Fruit fly (Drosophila melanogaster) whole organism, embryonic: ENCODE data around the gene Txl.

Experiments used
- Ada2b ChIP-seq: fragments of 200-800 bp; sonication (Bioruptor generic); IDR thresholded peaks from 2 replicates; pipeline ENCODE4 v1.3.6; 2022; ENCODE audit warnings: missing biosample characterization, missing genetic modification characterization
- Awh ChIP-seq: fragments of 200-800 bp; sonication (Bioruptor generic); IDR thresholded peaks from 2 replicates; pipeline ENCODE4, ENCODE4 v1.3.6; 2022; ENCODE audit warnings: missing biosample characterization, missing genetic modification characterization
- CG11560 ChIP-seq: fragments of 200-800 bp; sonication (Bioruptor generic); IDR thresholded peaks from 3 replicates; pipeline ENCODE4 v1.3.6; 2022; ENCODE audit warnings: missing biosample characterization, missing genetic modification characterization
- CG12104 ChIP-seq: fragments of 200-800 bp; sonication (Bioruptor generic); optimal IDR thresholded peaks from 3 replicates; lab custom pipeline; 2016; ENCODE audit warnings: missing biosample characterization, missing genetic modification characterization
- CG12236 ChIP-seq: fragments of 200-800 bp; sonication (Bioruptor generic); optimal IDR thresholded peaks from 2 replicates; lab custom pipeline; 2016; ENCODE audit warnings: missing biosample characterization, missing genetic modification characterization
- CG12769 ChIP-seq: fragments of 200-800 bp; sonication (Bioruptor generic); optimal IDR thresholded peaks from 2 replicates; lab custom pipeline; 2019; ENCODE audit warnings: missing biosample characterization, mild to moderate bottlenecking, missing genetic modification characterization, moderate library complexity
- CG15269 ChIP-seq: fragments of 200-800 bp; sonication (Bioruptor generic); optimal IDR thresholded peaks from 2 replicates; lab custom pipeline; 2018; ENCODE audit warnings: missing biosample characterization, mild to moderate bottlenecking, missing genetic modification characterization, moderate library complexity
- CG17328 ChIP-seq: fragments of 200-800 bp; sonication (Bioruptor generic); IDR thresholded peaks from 2 replicates; pipeline ENCODE4 v1.3.6; 2022; ENCODE audit warnings: missing biosample characterization, missing genetic modification characterization
- CG17612 ChIP-seq: fragments of 200-800 bp; sonication (Bioruptor generic); IDR thresholded peaks from 2 replicates; pipeline ENCODE4 v1.3.6; 2022; ENCODE audit warnings: missing biosample characterization, missing genetic modification characterization
- CG2120 ChIP-seq: fragments of 200-800 bp; sonication (Bioruptor generic); optimal IDR thresholded peaks from 3 replicates; lab custom pipeline; 2016; ENCODE audit warnings: missing biosample characterization, missing genetic modification characterization
- CG32772 ChIP-seq: fragments of 200-800 bp; sonication (Bioruptor generic); IDR thresholded peaks from 2 replicates; pipeline ENCODE4 v1.3.6; 2022; ENCODE audit warnings: missing biosample characterization, missing genetic modification characterization
- CG33213 ChIP-seq: fragments of 200-800 bp; sonication (Bioruptor generic); optimal IDR thresholded peaks from 3 replicates; lab custom pipeline; 2016; ENCODE audit warnings: missing biosample characterization, missing genetic modification characterization
- CG3847 ChIP-seq: fragments of 200-800 bp; sonication (Bioruptor generic); IDR thresholded peaks from 2 replicates; pipeline ENCODE4 v1.3.6; 2022; ENCODE audit warnings: missing biosample characterization, missing genetic modification characterization
- CG42726 ChIP-seq: fragments of 200-800 bp; sonication (Bioruptor generic); IDR thresholded peaks from 2 replicates; pipeline ENCODE4 v1.3.6; 2022; ENCODE audit warnings: missing biosample characterization, missing genetic modification characterization; ENCODE audit not compliant: partially characterized antibody
- CG4328 ChIP-seq: fragments of 200-800 bp; sonication (Bioruptor generic); optimal IDR thresholded peaks from 3 replicates; lab custom pipeline; 2017; ENCODE audit warnings: missing biosample characterization, missing genetic modification reagents, missing genetic modification characterization
- CG7271 ChIP-seq: fragments of 200-800 bp; sonication (Bioruptor generic); optimal IDR thresholded peaks from 2 replicates; lab custom pipeline; 2018; ENCODE audit warnings: missing biosample characterization, mild to moderate bottlenecking, missing genetic modification characterization, moderate library complexity
- CG7839 ChIP-seq: fragments of 200-800 bp; sonication (Bioruptor generic); optimal IDR thresholded peaks from 3 replicates; lab custom pipeline; 2018; ENCODE audit warnings: missing biosample characterization, mild to moderate bottlenecking, missing genetic modification characterization, moderate library complexity
- CG7987 ChIP-seq: fragments of 200-800 bp; sonication (Bioruptor generic); optimal IDR thresholded peaks from 2 replicates; lab custom pipeline; 2018; ENCODE audit warnings: missing biosample characterization, mild to moderate bottlenecking, missing genetic modification characterization, moderate library complexity
- CG8388 ChIP-seq: fragments of 200-800 bp; sonication (Bioruptor generic); optimal IDR thresholded peaks from 2 replicates; lab custom pipeline; 2019; ENCODE audit warnings: missing biosample characterization, mild to moderate bottlenecking, missing genetic modification characterization, moderate library complexity
- CoRest ChIP-seq: fragments of 200-800 bp; sonication (Bioruptor generic); optimal IDR thresholded peaks from 3 replicates; lab custom pipeline; 2018; ENCODE audit warnings: missing biosample characterization, mild to moderate bottlenecking, missing genetic modification characterization, moderate library complexity
- D19B ChIP-seq: fragments of 200-800 bp; sonication (Bioruptor generic); optimal IDR thresholded peaks from 2 replicates; lab custom pipeline; 2017; ENCODE audit warnings: missing biosample characterization, mild to moderate bottlenecking, missing genetic modification characterization
- Dp ChIP-seq: fragments of 200-800 bp; sonication (Bioruptor generic); optimal IDR thresholded peaks from 2 replicates; lab custom pipeline; 2018; ENCODE audit warnings: missing biosample characterization, mild to moderate bottlenecking, missing genetic modification characterization, moderate library complexity
- E2f1 ChIP-seq: fragments of 200-800 bp; sonication (Bioruptor generic); IDR thresholded peaks from 2 replicates; pipeline ENCODE4 v1.3.6; 2022; ENCODE audit warnings: missing biosample characterization, missing genetic modification characterization
- H15 ChIP-seq: fragments of 200-800 bp; sonication (Bioruptor generic); IDR thresholded peaks from 3 replicates; pipeline ENCODE4 v1.3.6; 2022; ENCODE audit warnings: missing biosample characterization, missing genetic modification characterization
- HLH3B ChIP-seq: fragments of 200-800 bp; sonication (Bioruptor generic); IDR thresholded peaks from 2 replicates; pipeline ENCODE4 v1.3.6; 2022; ENCODE audit warnings: missing biosample characterization, missing genetic modification characterization
- HLHmδ ChIP-seq: fragments of 200-800 bp; sonication (Bioruptor generic); optimal IDR thresholded peaks from 2 replicates; lab custom pipeline; 2018; ENCODE audit warnings: missing biosample characterization, mild to moderate bottlenecking, missing genetic modification characterization, moderate library complexity
- Hr51 ChIP-seq, 2 experiments: fragments of 200-800 bp; sonication (Bioruptor generic); optimal IDR thresholded peaks; 2 replicates in 1 of 2; 3 replicates in 1 of 2; lab custom pipeline; 2016 to 2018; ENCODE audit warnings: missing biosample characterization in 2 of 2, missing genetic modification characterization in 2 of 2, mild to moderate bottlenecking in 1 of 2, moderate library complexity in 1 of 2
- NC2α ChIP-seq: fragments of 200-800 bp; sonication (Bioruptor generic); optimal IDR thresholded peaks from 2 replicates; lab custom pipeline; 2016; ENCODE audit warnings: missing biosample characterization, missing genetic modification characterization
- NC2β ChIP-seq: fragments of 200-800 bp; sonication (Bioruptor generic); optimal IDR thresholded peaks from 2 replicates; lab custom pipeline; 2016; ENCODE audit warnings: missing biosample characterization, missing genetic modification characterization
- Oli ChIP-seq: fragments of 200-800 bp; sonication (Bioruptor generic); optimal IDR thresholded peaks from 2 replicates; lab custom pipeline; 2018; ENCODE audit warnings: missing biosample characterization, mild to moderate bottlenecking, missing genetic modification characterization, moderate library complexity
- Pdp1 ChIP-seq, 2 experiments: fragments of 200-800 bp; sonication (Bioruptor generic); optimal IDR thresholded peaks; 3 replicates each; lab custom pipeline; 2016; ENCODE audit warnings: missing biosample characterization in 2 of 2, missing genetic modification characterization in 2 of 2, mild to moderate bottlenecking in 1 of 2, moderate library complexity in 1 of 2
- Rx ChIP-seq: fragments of 200-800 bp; sonication (Bioruptor generic); IDR thresholded peaks from 2 replicates; pipeline ENCODE4 v1.3.6; 2022; ENCODE audit warnings: missing biosample characterization, missing genetic modification characterization
- Sox100B ChIP-seq: fragments of 200-800 bp; sonication (Bioruptor generic); optimal IDR thresholded peaks from 3 replicates; lab custom pipeline; 2018; ENCODE audit warnings: missing biosample characterization, mild to moderate bottlenecking, missing genetic modification characterization
- TFAM ChIP-seq: fragments of 200-800 bp; sonication (Bioruptor generic); optimal IDR thresholded peaks from 2 replicates; lab custom pipeline; 2017; ENCODE audit warnings: missing biosample characterization, missing genetic modification characterization, inconsistent platforms
- Usf ChIP-seq: fragments of 200-800 bp; sonication (Bioruptor generic); optimal IDR thresholded peaks from 2 replicates; lab custom pipeline; 2017; ENCODE audit warnings: missing genotype, missing biosample characterization, missing genetic modification characterization
- al ChIP-seq: fragments of 200-800 bp; sonication (Bioruptor generic); IDR thresholded peaks from 2 replicates; pipeline ENCODE4 v1.3.6; 2022; ENCODE audit warnings: missing biosample characterization, missing genetic modification characterization
- crc ChIP-seq: fragments of 200-800 bp; sonication (Bioruptor generic); optimal IDR thresholded peaks from 2 replicates; lab custom pipeline; 2016; ENCODE audit warnings: missing biosample characterization, missing genetic modification characterization
- eve ChIP-seq, 2 experiments: fragments of >200 bp; optimal IDR thresholded peaks; 2 replicates each; lab custom pipeline; 2017; ENCODE audit warnings: missing biosample characterization in 2 of 2, missing genetic modification characterization in 2 of 2
- fd96Cb ChIP-seq: fragments of 200-800 bp; sonication (Bioruptor generic); optimal IDR thresholded peaks from 2 replicates; lab custom pipeline; 2018; ENCODE audit warnings: missing biosample characterization, mild to moderate bottlenecking, missing genetic modification characterization, moderate library complexity
- inv ChIP-seq: fragments of 200-800 bp; sonication (Bioruptor generic); IDR thresholded peaks from 2 replicates; pipeline ENCODE4 v1.3.6; 2022; ENCODE audit warnings: missing biosample characterization, missing genetic modification characterization; ENCODE audit not compliant: partially characterized antibody
- kah ChIP-seq: fragments of 200-800 bp; sonication (Bioruptor generic); optimal IDR thresholded peaks from 2 replicates; lab custom pipeline; 2018; ENCODE audit warnings: missing biosample characterization, mild to moderate bottlenecking, missing genetic modification characterization
- nerfin-2 ChIP-seq: fragments of 200-800 bp; sonication (Bioruptor generic); IDR thresholded peaks from 2 replicates; pipeline ENCODE4 v1.3.6; 2022; ENCODE audit warnings: missing biosample characterization, missing genetic modification characterization; ENCODE audit not compliant: partially characterized antibody
- p53 ChIP-seq: fragments of 200-800 bp; sonication (Bioruptor generic); optimal IDR thresholded peaks from 2 replicates; lab custom pipeline; 2016; ENCODE audit warnings: missing biosample characterization, missing genetic modification characterization
- repo ChIP-seq: fragments of 200-800 bp; sonication (Bioruptor generic); optimal IDR thresholded peaks from 2 replicates; lab custom pipeline; 2016; ENCODE audit warnings: missing biosample characterization, missing genetic modification characterization
- sqz ChIP-seq: fragments of 200-800 bp; sonication (Bioruptor generic); optimal IDR thresholded peaks from 3 replicates; lab custom pipeline; 2018; ENCODE audit warnings: missing biosample characterization, mild to moderate bottlenecking, missing genetic modification characterization
- trh ChIP-seq: fragments of 200-800 bp; sonication (Bioruptor generic); optimal IDR thresholded peaks from 2 replicates; lab custom pipeline; 2016; ENCODE audit warnings: missing biosample characterization, missing genetic modification characterization
- tx ChIP-seq: fragments of 200-800 bp; sonication (Bioruptor generic); optimal IDR thresholded peaks from 2 replicates; lab custom pipeline; 2016; ENCODE audit warnings: missing biosample characterization, missing genetic modification characterization
- zf30C ChIP-seq: fragments of 200-800 bp; sonication (Bioruptor generic); optimal IDR thresholded peaks from 3 replicates; lab custom pipeline; 2018; ENCODE audit warnings: missing biosample characterization, mild to moderate bottlenecking, missing genetic modification characterization
- zfh1 ChIP-seq: fragments of 200-800 bp; sonication (Bioruptor generic); IDR thresholded peaks from 3 replicates; pipeline ENCODE4 v1.3.6; 2022; ENCODE audit warnings: missing biosample characterization, missing genetic modification characterization

Gene Txl

DNA sequence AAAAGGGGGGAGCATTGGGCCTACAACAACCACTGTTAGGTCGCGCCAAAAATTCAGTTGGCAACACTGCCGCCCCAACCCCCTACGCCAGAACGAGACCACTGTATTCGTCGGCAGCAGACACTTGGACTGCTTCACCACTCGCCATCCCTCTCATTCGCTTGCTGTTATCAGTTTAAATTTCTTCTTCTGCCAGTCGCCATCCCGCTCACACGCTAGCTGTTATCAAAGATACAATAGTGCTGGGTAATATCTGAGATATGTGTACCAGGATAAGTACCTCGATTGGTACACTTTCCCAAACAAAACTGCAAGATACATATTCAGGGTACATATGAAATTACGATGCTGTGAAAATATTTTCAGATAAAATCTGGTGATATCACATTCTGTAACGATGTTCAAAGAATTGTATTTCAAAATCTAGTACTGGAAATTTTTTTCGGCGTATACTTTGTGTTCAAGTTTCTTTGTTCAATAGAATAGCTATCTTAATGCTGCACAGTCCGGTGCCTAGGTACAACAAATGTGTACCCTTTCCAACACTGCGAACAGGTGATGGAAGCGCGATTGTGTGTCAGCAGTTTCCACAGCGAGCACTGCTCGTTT, 5.3 kb downstream of the Txl start (continued):
- no peak for TF ChIP-seq CG7271
- peak; percentile 70 for TF ChIP-seq CG3847 (GFP tag; lab: Robert Waterston, UW)
- peak; percentile 87 for TF ChIP-seq Oli
- peak; percentile 88 for TF ChIP-seq tx (GFP tag; lab: Kevin White, UChicago)
- peak; percentile 61 for TF ChIP-seq Usf (GFP tag; lab: Kevin White, UChicago)
- peak; percentile 76 to 78 for TF ChIP-seq Pdp1 (GFP tag; optimal IDR thresholded peaks at IDR 0.05; lab: Kevin White, UChicago)
- peak; percentile 48; the same call in 1 of the 3 replicates for TF ChIP-seq CG11560
- TF ChIP-seq CG17328 (GFP tag; lab: Robert Waterston, UW): peak; percentile 62
- no peak for TF ChIP-seq trh (GFP tag; lab: Kevin White, UChicago)
- TF ChIP-seq kah (GFP tag; lab: Kevin White, UChicago): peak; percentile 51
- TF ChIP-seq CG12769: peak; percentile 93
- TF ChIP-seq NC2α (GFP tag; lab: Kevin White, UChicago): peak; percentile 63
- TF ChIP-seq HLH3B: peak; percentile 54
- TF ChIP-seq CG32772 (GFP tag; lab: Robert Waterston, UW): peak; percentile 48; the same call in 1 of the 2 replicates
- no peak for TF ChIP-seq eve (GFP tag; optimal IDR thresholded peaks at IDR 0.05; lab: Kevin White, UChicago)
- peak; percentile 72 for TF ChIP-seq CG8388
- peak; percentile 80 for TF ChIP-seq E2f1 (GFP tag; lab: Robert Waterston, UW)
- TF ChIP-seq NC2β: peak; percentile 80
- TF ChIP-seq Hr51 (GFP tag; optimal IDR thresholded peaks at IDR 0.05; lab: Kevin White, UChicago): peak; percentile 78 to 87
- peak; percentile 75 for TF ChIP-seq p53 (GFP tag; lab: Kevin White, UChicago)
- peak; percentile 67; the same call in 1 of the 2 replicates for TF ChIP-seq CG42726 (GFP tag; lab: Robert Waterston, UW)
- peak; percentile 81 for TF ChIP-seq fd96Cb (tag; lab: Kevin White, UChicago)
- TF ChIP-seq CG2120 (GFP tag; lab: Kevin White, UChicago): peak; percentile 93
- TF ChIP-seq Rx (GFP tag; lab: Robert Waterston, UW): peak; percentile 47
- no peak for TF ChIP-seq TFAM (GFP tag; lab: Kevin White, UChicago)
- peak; percentile 71 for TF ChIP-seq HLHmδ (GFP tag; lab: Kevin White, UChicago)
- TF ChIP-seq CG12236 (GFP tag; lab: Kevin White, UChicago): peak; percentile 76
- TF ChIP-seq al: peak; percentile 53; the same call in 1 of the 2 replicates
- TF ChIP-seq repo (GFP tag; lab: Kevin White, UChicago): peak; percentile 64
- no peak for TF ChIP-seq inv
- peak; percentile 73 for TF ChIP-seq CG7987
- TF ChIP-seq Ada2b: peak; percentile 73
- TF ChIP-seq sqz: no peak
- TF ChIP-seq H15 (GFP tag; lab: Robert Waterston, UW): no peak
- TF ChIP-seq Dp (GFP tag; lab: Kevin White, UChicago): peak; percentile 44
- TF ChIP-seq CG7839 (tag; lab: Kevin White, UChicago): peak; percentile 84
- TF ChIP-seq zf30C: peak; percentile 58
- peak; percentile 89 for TF ChIP-seq CG15269 (tag; lab: Kevin White, UChicago)
- peak; percentile 58 for TF ChIP-seq CG17612
- TF ChIP-seq Awh: 0 out of 2 replicates have a peak, but pooled peaks have one; percentile 33
- peak; percentile 84 for TF ChIP-seq CG12104
- peak; percentile 74 for TF ChIP-seq zfh1 (GFP tag; lab: Robert Waterston, UW)
- peak; percentile 71 for TF ChIP-seq D19B
- TF ChIP-seq crc (GFP tag; lab: Kevin White, UChicago): peak; percentile 75
- no peak for TF ChIP-seq Sox100B (GFP tag; lab: Kevin White, UChicago)
- TF ChIP-seq CG4328 (GFP tag; lab: Kevin White, UChicago): peak; percentile 91
- peak; percentile 46; the same call in 1 of the 2 replicates for TF ChIP-seq nerfin-2 (GFP tag; lab: Robert Waterston, UW)
- TF ChIP-seq CoRest (tag; lab: Kevin White, UChicago): peak; percentile 92
- TF ChIP-seq CG33213 (GFP tag; lab: Kevin White, UChicago): peak; percentile 65
